Worm (Caenorhabditis elegans) whole organism, L4 larva: ENCODE results near the gene polk-1.
A peak's percentile ranks its signal among the peaks of the same experiment; 100 is the strongest.

Experiments used
- F26F4.8 ChIP-seq: fragments of 200-800 bp; sonication (Bioruptor generic); conservative IDR thresholded peaks from 2 replicates; pipeline ENCODE4 v1.3.6; 2022; ENCODE audit warnings: missing genetic modification characterization, missing compliant biosample characterization
- F37D6.2 ChIP-seq: sonication (generic microtip); optimal IDR thresholded peaks from 2 replicates; lab custom pipeline; 2016; ENCODE audit warnings: mild to moderate bottlenecking, missing genetic modification characterization, missing compliant biosample characterization
- F44E2.7 ChIP-seq: fragments of 200-800 bp; sonication (Bioruptor generic); IDR thresholded peaks from 2 replicates; pipeline ENCODE4 v2.1.2; 2022; ENCODE audit warnings: missing genetic modification characterization, missing compliant biosample characterization
- T20F7.1 ChIP-seq: fragments of 200-800 bp; sonication (Bioruptor generic); optimal IDR thresholded peaks from 2 replicates; lab custom pipeline; 2018; ENCODE audit warnings: mild to moderate bottlenecking, missing genetic modification characterization, missing compliant biosample characterization
- Y48G9A.11 ChIP-seq: fragments of 200-800 bp; sonication (Bioruptor generic); IDR thresholded peaks from 2 replicates; pipeline ENCODE4 v1.3.6; 2022; ENCODE audit warnings: missing genetic modification reagents, missing genetic modification characterization, missing compliant biosample characterization
- ZK546.5 ChIP-seq, 2 experiments: sonication (generic microtip); optimal IDR thresholded peaks; 2 replicates each; lab custom pipeline; 2017; ENCODE audit warnings: missing biosample characterization in 2 of 2, missing genetic modification characterization in 2 of 2
- aha-1 ChIP-seq: fragments of 150-350 bp; peaks from one replicate; lab custom pipeline; 2014; ENCODE audit warnings: missing biosample characterization, missing genetic modification characterization
- aly-2 ChIP-seq: sonication (generic microtip); optimal IDR thresholded peaks from 2 replicates; lab custom pipeline; 2018; ENCODE audit warnings: missing biosample characterization, missing genetic modification characterization
- ama-1 ChIP-seq: fragments of 150-350 bp; optimal IDR thresholded peaks from 2 replicates; lab custom pipeline; 2014; ENCODE audit warnings: inconsistent platforms, mixed read lengths
- ceh-44 ChIP-seq: fragments of 200-800 bp; sonication (Bioruptor generic); IDR thresholded peaks from 2 replicates; pipeline ENCODE4 v1.3.6; 2022; ENCODE audit warnings: missing genetic modification reagents, missing genetic modification characterization, missing compliant biosample characterization
- ceh-82 ChIP-seq: sonication (generic microtip); optimal IDR thresholded peaks from 2 replicates; lab custom pipeline; 2017; ENCODE audit warnings: missing biosample characterization, missing genetic modification characterization
- cey-2 ChIP-seq: sonication (generic microtip); optimal IDR thresholded peaks from 3 replicates; lab custom pipeline; 2017; ENCODE audit warnings: missing genetic modification characterization, mild to moderate bottlenecking, missing compliant biosample characterization, antibody characterized with exemption, borderline replicate concordance; ENCODE audit not compliant: insufficient read depth
- ctbp-1 ChIP-seq: fragments of 200-800 bp; sonication (Bioruptor generic); IDR thresholded peaks from 2 replicates; pipeline ENCODE4 v1.3.6; 2022; ENCODE audit warnings: missing genetic modification reagents, missing genetic modification characterization, missing compliant biosample characterization
- daf-12 ChIP-seq: fragments of 150-350 bp; optimal IDR thresholded peaks from 2 replicates; lab custom pipeline; 2014; ENCODE audit warnings: missing biosample characterization, missing genetic modification reagents, missing genetic modification characterization
- daf-19 ChIP-seq: fragments of 200-800 bp; sonication (Bioruptor generic); conservative IDR thresholded peaks from 2 replicates; pipeline ENCODE4 v1.3.6; 2022; ENCODE audit warnings: missing genetic modification characterization, missing compliant biosample characterization
- daf-8 ChIP-seq: fragments of 200-800 bp; sonication (Bioruptor generic); IDR thresholded peaks from 2 replicates; pipeline ENCODE4 v1.3.6; 2022; ENCODE audit warnings: missing genetic modification characterization, missing compliant biosample characterization
- dmd-6 ChIP-seq: fragments of 200-800 bp; sonication (Bioruptor generic); IDR thresholded peaks from 2 replicates; pipeline ENCODE4 v1.3.6; 2022; ENCODE audit warnings: missing genetic modification reagents, missing genetic modification characterization, missing compliant biosample characterization
- dpl-1 ChIP-seq: fragments of 150-350 bp; optimal IDR thresholded peaks from 2 replicates; lab custom pipeline; 2014; ENCODE audit warnings: missing biosample characterization, missing genetic modification reagents, missing genetic modification characterization
- duxl-1 ChIP-seq: sonication (generic microtip); optimal IDR thresholded peaks from 2 replicates; lab custom pipeline; 2016; ENCODE audit warnings: mild to moderate bottlenecking, missing genetic modification characterization, moderate library complexity, missing compliant biosample characterization; ENCODE audit not compliant: poor library complexity
- egl-27 ChIP-seq: sonication (generic microtip); optimal IDR thresholded peaks from 3 replicates; lab custom pipeline; 2017; ENCODE audit warnings: missing biosample characterization, missing genetic modification reagents, missing genetic modification characterization
- egl-43 ChIP-seq: fragments of 200-800 bp; sonication (Bioruptor generic); IDR thresholded peaks from 2 replicates; pipeline ENCODE4 v1.3.6; 2022; ENCODE audit warnings: missing genetic modification reagents, missing genetic modification characterization, missing compliant biosample characterization
- fos-1 ChIP-seq: fragments of 150-350 bp; optimal IDR thresholded peaks from 2 replicates; lab custom pipeline; 2014; ENCODE audit warnings: missing biosample characterization, missing genetic modification characterization
- gei-8 ChIP-seq: fragments of 200-800 bp; sonication (Bioruptor generic); optimal IDR thresholded peaks from 2 replicates; lab custom pipeline; 2018; ENCODE audit warnings: mild to moderate bottlenecking, missing genetic modification characterization, missing compliant biosample characterization
- hmg-1.1 ChIP-seq: fragments of 200-800 bp; sonication (Bioruptor generic); IDR thresholded peaks from 2 replicates; pipeline ENCODE4 v1.3.6; 2022; ENCODE audit warnings: missing genetic modification reagents, missing genetic modification characterization, missing compliant biosample characterization
- lin-15B ChIP-seq: fragments of 150-350 bp; sonication (generic microtip); optimal IDR thresholded peaks from 3 replicates; lab custom pipeline; 2014; ENCODE audit warnings: missing biosample characterization, missing genetic modification characterization
- lir-3 ChIP-seq: sonication (generic microtip); optimal IDR thresholded peaks from 2 replicates; lab custom pipeline; 2016; ENCODE audit warnings: mild to moderate bottlenecking, missing genetic modification characterization, missing compliant biosample characterization
- madf-5 ChIP-seq, 2 experiments: fragments of 200-800 bp; sonication (Bioruptor generic); IDR thresholded peaks; 2 replicates each; pipeline ENCODE4 v1.3.6; 2022; ENCODE audit warnings: missing compliant biosample characterization in 2 of 2, missing genetic modification characterization in 2 of 2
- madf-9 ChIP-seq: fragments of 200-800 bp; sonication (Bioruptor generic); conservative IDR thresholded peaks from 2 replicates; pipeline ENCODE4 v1.3.6; 2022; ENCODE audit warnings: missing genetic modification reagents, missing genetic modification characterization, missing compliant biosample characterization
- mdl-1 ChIP-seq, 2 experiments: fragments of 150-350 bp in 1 of 2; sonication (generic microtip) in 1 of 2; optimal IDR thresholded peaks; 2 replicates each; lab custom pipeline; 2014 to 2017; ENCODE audit warnings: missing biosample characterization in 2 of 2, missing genetic modification characterization in 2 of 2
- mep-1 ChIP-seq: fragments of 150-350 bp; sonication (generic microtip); optimal IDR thresholded peaks from 3 replicates; lab custom pipeline; 2014; ENCODE audit warnings: missing biosample characterization, missing genetic modification characterization
- mes-2 ChIP-seq: sonication (generic microtip); optimal IDR thresholded peaks from 2 replicates; lab custom pipeline; 2016; ENCODE audit warnings: missing genotype, mild to moderate bottlenecking, missing genetic modification characterization, missing compliant biosample characterization; ENCODE audit not compliant: poor library complexity, severe bottlenecking
- nhr-10 ChIP-seq: fragments of 150-350 bp; optimal IDR thresholded peaks from 2 replicates; lab custom pipeline; 2014; ENCODE audit warnings: missing biosample characterization, missing genetic modification characterization
- nhr-102 ChIP-seq: sonication (generic microtip); optimal IDR thresholded peaks from 2 replicates; lab custom pipeline; 2016; ENCODE audit warnings: mild to moderate bottlenecking, missing genetic modification characterization, moderate library complexity, missing compliant biosample characterization
- nhr-11 ChIP-seq: fragments of 150-350 bp; optimal IDR thresholded peaks from 2 replicates; lab custom pipeline; 2014; ENCODE audit warnings: missing biosample characterization, missing genetic modification characterization
- nhr-237 ChIP-seq: sonication (generic microtip); optimal IDR thresholded peaks from 2 replicates; lab custom pipeline; 2017; ENCODE audit warnings: missing biosample characterization, missing genetic modification characterization
- nhr-28 ChIP-seq: fragments of 150-350 bp; optimal IDR thresholded peaks from 2 replicates; lab custom pipeline; 2014; ENCODE audit warnings: missing biosample characterization, missing genetic modification characterization
- nhr-41 ChIP-seq: fragments of 200-800 bp; sonication (Bioruptor generic); IDR thresholded peaks from 2 replicates; pipeline ENCODE4 v1.3.6; 2022; ENCODE audit warnings: missing genetic modification reagents, missing genetic modification characterization, missing compliant biosample characterization
- nhr-6 ChIP-seq: fragments of 150-350 bp; optimal IDR thresholded peaks from 2 replicates; lab custom pipeline; 2014; ENCODE audit warnings: missing biosample characterization, missing genetic modification characterization
- pha-4 ChIP-seq, 2 experiments: fragments of 150-350 bp in 1 of 2; fragments of 200-800 bp in 1 of 2; sonication (Bioruptor generic) in 1 of 2; IDR thresholded peaks in 1 of 2; optimal IDR thresholded peaks in 1 of 2; 2 replicates each; pipeline versions ENCODE4 v1.3.6 to Lab custom; 2014 to 2022; ENCODE audit warnings: missing genetic modification characterization in 2 of 2, missing genetic modification reagents in 2 of 2, missing biosample characterization in 1 of 2, missing compliant biosample characterization in 1 of 2
- snpc-1.2 ChIP-seq: fragments of 200-800 bp; sonication (Bioruptor generic); IDR thresholded peaks from 2 replicates; pipeline ENCODE4 v1.3.6; 2022; ENCODE audit warnings: missing genetic modification reagents, missing genetic modification characterization, missing compliant biosample characterization
- snpc-4 ChIP-seq: fragments of 150-350 bp; optimal IDR thresholded peaks from 2 replicates; lab custom pipeline; 2014; ENCODE audit warnings: missing biosample characterization, missing genetic modification characterization
- unc-62 ChIP-seq, 3 experiments: fragments of 150-350 bp in 1 of 3; sonication (generic microtip); optimal IDR thresholded peaks in 2 of 3; peaks in 1 of 3; 1 replicate in 1 of 3; 2 replicates in 2 of 3; lab custom pipeline; 2014 to 2017; ENCODE audit warnings: missing biosample characterization in 3 of 3, missing genetic modification characterization in 3 of 3, missing genetic modification reagents in 3 of 3, missing genotype in 1 of 3
- vab-7 ChIP-seq: fragments of 200-800 bp; sonication (Bioruptor generic); IDR thresholded peaks from 2 replicates; pipeline ENCODE4 v1.3.6; 2022; ENCODE audit warnings: missing genetic modification reagents, missing genetic modification characterization, missing compliant biosample characterization
- zfp-2 ChIP-seq: sonication (generic microtip); optimal IDR thresholded peaks from 2 replicates; lab custom pipeline; 2016; ENCODE audit warnings: mild to moderate bottlenecking, missing genetic modification characterization, missing compliant biosample characterization
- zfp-3 ChIP-seq: fragments of 200-800 bp; sonication (Bioruptor generic); conservative IDR thresholded peaks from 2 replicates; pipeline ENCODE4 v1.3.6; 2022; ENCODE audit warnings: missing genetic modification reagents, missing genetic modification characterization, missing compliant biosample characterization
- ztf-11 ChIP-seq: fragments of 150-350 bp; optimal IDR thresholded peaks from 2 replicates; lab custom pipeline; 2014; ENCODE audit warnings: missing biosample characterization, missing genetic modification characterization

The polk-1 gene

DNA sequence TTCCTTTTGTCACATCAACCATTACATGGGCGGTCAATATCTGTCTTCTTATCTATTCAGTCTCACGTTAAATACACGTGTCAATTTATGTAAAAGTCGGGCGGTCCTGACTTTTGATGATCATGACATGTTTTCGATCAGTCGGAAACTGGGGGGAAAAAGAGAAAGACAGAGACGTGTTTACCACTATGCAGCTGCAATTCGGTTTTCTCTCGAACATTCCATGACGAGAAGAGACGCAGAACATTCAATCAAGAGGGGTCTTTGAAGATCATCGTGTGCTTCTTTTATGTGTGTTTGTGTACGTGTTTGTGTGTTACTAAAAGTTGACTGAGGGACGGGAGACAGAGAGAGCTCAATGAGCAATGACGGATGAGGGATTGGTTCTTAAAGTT, 30.0 kb upstream of the polk-1 start (continued):
- no peak for TF ChIP-seq nhr-6 (tag; lab: Kevin White, UChicago)
- peak; percentile 68 for TF ChIP-seq egl-27 (tag; lab: Kevin White, UChicago)
- no peak for TF ChIP-seq snpc-1.2
- TF ChIP-seq dmd-6 (GFP tag; lab: Robert Waterston, UW) = peak; percentile 93
- TF ChIP-seq nhr-237 (tag; lab: Kevin White, UChicago) = no peak
- no peak for TF ChIP-seq F44E2.7 (GFP tag; lab: Robert Waterston, UW)
- TF ChIP-seq mdl-1 (tag; optimal IDR thresholded peaks at IDR 0.05; lab: Kevin White, UChicago) = peak; percentile 66 to 97
- no peak for TF ChIP-seq mes-2 (tag; lab: Kevin White, UChicago)
- peak; percentile 80 for TF ChIP-seq nhr-10
- TF ChIP-seq gei-8 (GFP tag; lab: Kevin White, UChicago) = peak; percentile 84
- TF ChIP-seq daf-19 (GFP tag; lab: Robert Waterston, UW) = no peak
- peak; percentile 90 for TF ChIP-seq cey-2
- TF ChIP-seq lir-3 = no peak
- TF ChIP-seq nhr-41 = no peak
- peak; percentile 44 for TF ChIP-seq madf-9 (GFP tag; lab: Robert Waterston, UW)
- TF ChIP-seq nhr-28 (tag; lab: Kevin White, UChicago) = peak; percentile 89
- TF ChIP-seq ceh-82 (tag; lab: Kevin White, UChicago) = no peak
- no peak for TF ChIP-seq egl-43
- TF ChIP-seq madf-5 (GFP tag; IDR thresholded peaks at IDR 0.05; lab: Robert Waterston, UW) = no peak
- TF ChIP-seq F26F4.8 (GFP tag; lab: Robert Waterston, UW) = no peak
- TF ChIP-seq snpc-4 (tag; lab: Kevin White, UChicago) = no peak
- TF ChIP-seq zfp-3 (GFP tag; lab: Robert Waterston, UW) = 0 out of 2 replicates have a peak, but pooled peaks have one; percentile 70
- peak; percentile 71 for TF ChIP-seq ctbp-1
- TF ChIP-seq ama-1 = peak; percentile 79
- peak; percentile 98 for TF ChIP-seq nhr-11 (tag; lab: Kevin White, UChicago)
- no peak for TF ChIP-seq ztf-11 (tag; lab: Kevin White, UChicago)
- TF ChIP-seq daf-8 (GFP tag; lab: Robert Waterston, UW) = no peak
- no peak for TF ChIP-seq duxl-1
- TF ChIP-seq Y48G9A.11 (GFP tag; lab: Robert Waterston, UW) = no peak
- peak; percentile 58 for TF ChIP-seq dpl-1 (GFP tag; lab: Kevin White, UChicago)
- no peak for TF ChIP-seq ceh-44 (GFP tag; lab: Robert Waterston, UW)
- TF ChIP-seq F37D6.2 (tag; lab: Kevin White, UChicago) = peak; percentile 19
- TF ChIP-seq hmg-1.1 (GFP tag; lab: Robert Waterston, UW) = peak; percentile 78
- no peak for TF ChIP-seq vab-7 (GFP tag; lab: Robert Waterston, UW)
- no peak for TF ChIP-seq aly-2 (tag; lab: Kevin White, UChicago)

DNA sequence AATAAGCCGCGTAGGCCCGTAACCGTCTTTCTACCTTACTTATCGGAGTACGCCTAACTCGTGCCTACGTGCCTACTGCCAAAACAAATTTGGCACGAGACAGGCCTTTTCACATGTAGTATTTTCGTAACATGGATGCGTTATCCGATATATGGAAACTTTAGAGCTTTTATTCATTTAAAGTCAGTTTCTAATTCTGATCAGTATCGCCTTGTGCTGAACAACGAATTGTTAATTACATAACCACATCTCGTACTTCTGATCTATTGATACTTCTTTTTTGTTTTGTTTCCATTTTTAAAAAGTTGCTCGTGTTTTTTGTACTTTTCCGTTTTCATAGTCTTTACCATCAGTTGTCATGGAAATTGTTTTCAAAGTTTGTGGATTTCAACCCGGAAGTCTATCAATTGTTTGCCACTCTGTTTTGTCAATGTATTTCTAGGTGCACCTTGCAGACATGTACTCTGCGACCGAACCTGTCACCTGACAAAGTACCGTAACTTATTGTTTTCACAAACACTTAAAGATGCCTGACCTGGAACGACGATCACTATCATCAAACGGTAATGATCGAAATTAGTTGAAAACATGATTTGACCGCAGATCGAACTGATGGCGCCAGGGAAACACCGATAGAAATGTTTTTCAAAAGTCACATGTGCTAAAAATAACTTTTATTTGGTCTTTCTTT, 29.4 kb upstream of the polk-1 start:
- no peak for TF ChIP-seq fos-1 (tag; lab: Kevin White, UChicago)
- peak; percentile 97 for TF ChIP-seq aha-1
- TF ChIP-seq, all 104 proteins: peak for 1

DNA sequence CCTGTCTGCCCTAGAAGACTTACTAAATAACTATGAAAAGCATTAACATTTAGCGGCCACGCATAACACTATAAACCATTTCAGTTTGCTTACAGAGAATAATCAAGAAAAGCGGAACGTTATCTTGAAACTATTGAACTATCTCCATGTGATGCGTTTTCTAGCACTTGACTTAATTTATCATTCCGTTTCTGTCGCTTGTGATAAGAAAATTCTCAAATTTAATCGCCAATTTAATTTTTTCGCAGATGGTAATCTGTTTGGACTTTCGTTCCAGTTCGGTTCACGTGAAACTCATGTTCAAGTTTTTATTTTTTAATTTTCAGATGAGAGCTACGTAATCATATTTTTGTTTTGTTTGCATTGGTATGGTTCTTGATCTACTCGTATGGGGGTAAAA, 28.6 kb upstream of the polk-1 start:
- TF ChIP-seq daf-8 (GFP tag; lab: Robert Waterston, UW) (0 out of 2 replicates have a peak, but pooled peaks have one; percentile 6), daf-12 (tag; lab: Kevin White, UChicago) (no peak), nhr-28 (tag; lab: Kevin White, UChicago) (peak; percentile 88), dpl-1 (GFP tag; lab: Kevin White, UChicago) (no peak), lin-15B (tag; lab: Kevin White, UChicago) (no peak), nhr-10 (no peak), mep-1 (tag; lab: Kevin White, UChicago) (no peak), nhr-102 (tag; lab: Kevin White, UChicago) (no peak), daf-19 (GFP tag; lab: Robert Waterston, UW) (no peak), zfp-3 (GFP tag; lab: Robert Waterston, UW) (no peak), F37D6.2 (tag; lab: Kevin White, UChicago) (no peak), unc-62 (GFP tag; optimal IDR thresholded peaks at IDR 0.05 in 1 of 2; lab: Kevin White, UChicago) (no peak), unc-62 (tag; optimal IDR thresholded peaks at IDR 0.05; lab: Kevin White, UChicago) (no peak), T20F7.1 (GFP tag; lab: Kevin White, UChicago) (peak; percentile 44), ceh-44 (GFP tag; lab: Robert Waterston, UW) (no peak), ama-1 (no peak), pha-4 (GFP tag; IDR thresholded peaks at IDR 0.05; lab: Robert Waterston, UW) (no peak), pha-4 (tag; optimal IDR thresholded peaks at IDR 0.05; lab: Kevin White, UChicago) (no peak), zfp-2 (tag; lab: Kevin White, UChicago) (no peak), ZK546.5 (tag; optimal IDR thresholded peaks at IDR 0.05; lab: Kevin White, UChicago) (no peak)
